Worm (Caenorhabditis elegans): ENCODE measurements around the gene hpl-1.

Gene hpl-1

DNA sequence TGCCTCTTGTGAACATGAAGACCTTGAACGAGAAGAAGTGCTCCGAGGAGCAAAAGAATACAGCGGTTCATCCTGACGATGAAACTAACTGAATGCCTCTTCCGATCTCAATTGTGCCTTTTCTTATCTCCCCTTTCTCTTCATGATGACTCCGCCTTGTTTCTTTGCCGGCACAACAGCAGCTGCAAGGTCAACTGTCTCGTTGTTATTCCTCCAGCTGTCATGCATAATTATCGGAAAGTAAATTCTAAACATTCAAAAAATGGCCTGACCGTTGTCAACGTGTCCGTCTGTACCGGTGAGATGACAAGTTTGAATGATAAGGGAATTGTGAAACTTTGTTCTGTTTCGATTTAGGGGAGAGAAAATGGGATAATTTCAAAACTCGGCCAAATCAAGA is 23.8 kb upstream of the hpl-1 start, which contains the start of gene asp-4:
Gene asp-4, minus strand, starts transcription at position 106 of the 400 bp plus-strand sequence.
- TF ChIP-seq nhr-25 (tag; optimal IDR thresholded peaks at IDR 0.05): no peak
- peak; percentile 31 for TF ChIP-seq elt-2 (tag; optimal IDR thresholded peaks at IDR 0.05)

DNA sequence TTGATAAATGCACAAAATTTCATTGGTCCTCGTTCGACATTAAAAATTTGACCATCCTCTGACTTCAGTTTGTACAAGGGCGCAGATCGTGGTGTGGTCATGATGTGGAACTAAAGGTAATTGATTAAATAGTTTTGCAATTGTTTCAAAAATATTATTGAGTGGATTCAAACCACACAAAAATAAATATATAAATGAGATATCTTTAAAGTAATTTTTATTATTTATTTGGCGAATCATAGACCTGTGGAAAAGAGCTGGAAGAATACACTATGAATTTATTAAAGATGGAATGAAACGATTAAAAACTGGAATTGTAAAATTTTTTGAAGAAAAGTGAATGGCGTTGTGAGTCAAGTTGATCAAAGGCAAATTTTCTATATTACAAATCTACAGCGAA is 21.8 kb upstream of the hpl-1 start, which contains the start of gene skr-20:
Gene skr-20, minus strand, starts transcription at position 101 of the 400 bp plus-strand sequence.
- TF ChIP-seq pha-4 (tag; optimal IDR thresholded peaks at IDR 0.05) (no peak), unc-39 (tag; optimal IDR thresholded peaks at IDR 0.05) (no peak), fkh-2 (tag; optimal IDR thresholded peaks at IDR 0.05) (no peak), nhr-237 (tag; optimal IDR thresholded peaks at IDR 0.05) (no peak), elt-2 (tag; optimal IDR thresholded peaks at IDR 0.05) (no peak), eor-1 (tag; optimal IDR thresholded peaks at IDR 0.05) (no peak), ztf-11 (tag; optimal IDR thresholded peaks at IDR 0.05) (no peak), nhr-67 (tag; optimal IDR thresholded peaks at IDR 0.05) (no peak), snpc-4 (tag; optimal IDR thresholded peaks at IDR 0.05) (no peak), sea-2 (GFP tag; optimal IDR thresholded peaks at IDR 0.05) (no peak), egl-5 (tag; optimal IDR thresholded peaks at IDR 0.05) (no peak), nhr-25 (tag; optimal IDR thresholded peaks at IDR 0.05) (no peak), mml-1 (tag; optimal IDR thresholded peaks at IDR 0.05) (no peak)

DNA sequence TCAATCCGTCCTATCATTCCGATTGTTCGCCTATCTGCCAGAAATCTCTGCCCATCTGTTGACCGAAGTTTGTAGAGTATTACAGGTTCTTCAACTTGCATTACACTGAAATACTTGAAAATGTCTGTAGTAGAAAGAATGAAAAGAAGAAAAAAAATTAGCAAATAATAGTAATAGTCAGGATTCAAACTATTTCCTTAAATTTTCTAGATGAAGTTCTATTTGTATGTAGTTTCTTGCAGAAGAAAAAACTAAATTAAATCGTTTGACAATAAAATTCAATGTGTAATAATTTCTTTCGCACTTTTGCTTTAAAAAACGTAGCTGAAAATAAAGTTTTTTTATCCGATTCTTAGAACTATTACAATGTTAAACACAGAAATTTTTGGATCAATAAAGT is 20.6 kb upstream of the hpl-1 start, which contains the start of gene skr-19:
Gene skr-19, minus strand, starts transcription at position 101 of the 400 bp plus-strand sequence.
- TF ChIP-seq eor-1 (tag; optimal IDR thresholded peaks at IDR 0.05) (no peak), lin-15B (tag; optimal IDR thresholded peaks at IDR 0.05) (no peak), lin-39 (tag; optimal IDR thresholded peaks at IDR 0.05) (no peak), ceh-16 (tag; optimal IDR thresholded peaks at IDR 0.05) (no peak), elt-2 (tag; optimal IDR thresholded peaks at IDR 0.05) (no peak), pha-4 (tag; optimal IDR thresholded peaks at IDR 0.05) (no peak), ztf-4 (tag; optimal IDR thresholded peaks at IDR 0.05) (no peak), zag-1 (tag; optimal IDR thresholded peaks at IDR 0.05) (no peak), nhr-23 (tag; optimal IDR thresholded peaks at IDR 0.05) (no peak), lsy-12 (tag; optimal IDR thresholded peaks at IDR 0.05) (no peak)

DNA sequence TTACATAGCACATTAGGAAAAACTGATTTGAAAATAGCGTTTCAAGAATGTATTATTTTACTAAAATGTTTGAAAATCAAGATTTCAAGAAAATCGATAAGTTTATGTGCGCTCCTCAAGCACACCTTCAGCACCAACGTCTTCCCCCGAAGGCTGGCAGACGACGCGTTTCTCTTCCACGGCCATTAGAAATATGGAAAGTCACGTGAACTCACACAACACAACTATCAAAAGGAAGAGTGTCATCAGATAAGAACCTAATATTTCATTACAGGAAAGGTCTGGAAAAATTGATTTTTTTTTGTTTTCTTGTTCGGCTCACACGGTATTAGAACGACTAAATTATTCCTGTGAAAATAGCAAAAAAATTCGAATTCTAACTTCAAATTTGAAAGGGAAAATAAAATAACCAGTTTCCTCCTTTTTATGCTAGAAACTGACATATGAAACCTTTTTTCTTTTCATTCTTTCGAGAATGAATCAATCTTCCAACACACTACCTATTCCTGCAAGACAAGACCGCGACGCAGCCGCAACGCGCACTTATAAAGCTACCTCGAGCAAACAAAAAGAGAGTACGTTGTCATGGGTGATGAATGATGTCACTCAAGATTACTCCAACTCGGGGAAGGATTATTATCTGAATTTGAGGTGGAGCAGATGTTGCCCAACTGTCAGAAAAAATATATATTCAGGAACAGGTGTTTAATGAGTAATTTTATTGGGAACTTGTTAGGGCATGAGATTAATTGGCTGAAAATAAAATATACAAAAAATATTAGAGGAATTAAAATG is 19.9 kb upstream of the hpl-1 start:
- TF ChIP-seq sea-2 (GFP tag; optimal IDR thresholded peaks at IDR 0.05): no peak
- TF ChIP-seq daf-12 (tag; optimal IDR thresholded peaks at IDR 0.05): no peak
- TF ChIP-seq lin-15B (tag; optimal IDR thresholded peaks at IDR 0.05): no peak
- no peak for TF ChIP-seq ceh-82 (tag; optimal IDR thresholded peaks at IDR 0.05)
- peak; percentile 3 for TF ChIP-seq ceh-28 (tag; optimal IDR thresholded peaks at IDR 0.05)
- peak; percentile 73 for TF ChIP-seq elt-2 (tag; optimal IDR thresholded peaks at IDR 0.05)
- peak; percentile 7 for TF ChIP-seq jun-1 (tag; optimal IDR thresholded peaks at IDR 0.05)
- no peak for TF ChIP-seq R02D3.7 (tag; optimal IDR thresholded peaks at IDR 0.05)
- no peak for TF ChIP-seq nhr-28 (tag; optimal IDR thresholded peaks at IDR 0.05)
- TF ChIP-seq pqm-1 (tag; optimal IDR thresholded peaks at IDR 0.05): peak; percentile 22
- peak; percentile 32 for TF ChIP-seq hmg-11 (tag; optimal IDR thresholded peaks at IDR 0.05)
- peak; percentile 8 for TF ChIP-seq snpc-4 (tag; optimal IDR thresholded peaks at IDR 0.05)
- TF ChIP-seq nfya-1 (tag; optimal IDR thresholded peaks at IDR 0.05; ENCODE audit: insufficient read depth): peak; percentile 37
- TF ChIP-seq nhr-43 (tag; optimal IDR thresholded peaks at IDR 0.05; ENCODE audit: poor library complexity, severe bottlenecking): no peak
- peak; percentile 41 for TF ChIP-seq pha-4 (tag; optimal IDR thresholded peaks at IDR 0.05)
- TF ChIP-seq mdl-1 (tag; optimal IDR thresholded peaks at IDR 0.05): no peak
- TF ChIP-seq tbx-2 (tag; optimal IDR thresholded peaks at IDR 0.05): no peak
- peak; percentile 39 for TF ChIP-seq lin-39 (tag; optimal IDR thresholded peaks at IDR 0.05)
- no peak for TF ChIP-seq lsy-12 (tag; optimal IDR thresholded peaks at IDR 0.05)

DNA sequence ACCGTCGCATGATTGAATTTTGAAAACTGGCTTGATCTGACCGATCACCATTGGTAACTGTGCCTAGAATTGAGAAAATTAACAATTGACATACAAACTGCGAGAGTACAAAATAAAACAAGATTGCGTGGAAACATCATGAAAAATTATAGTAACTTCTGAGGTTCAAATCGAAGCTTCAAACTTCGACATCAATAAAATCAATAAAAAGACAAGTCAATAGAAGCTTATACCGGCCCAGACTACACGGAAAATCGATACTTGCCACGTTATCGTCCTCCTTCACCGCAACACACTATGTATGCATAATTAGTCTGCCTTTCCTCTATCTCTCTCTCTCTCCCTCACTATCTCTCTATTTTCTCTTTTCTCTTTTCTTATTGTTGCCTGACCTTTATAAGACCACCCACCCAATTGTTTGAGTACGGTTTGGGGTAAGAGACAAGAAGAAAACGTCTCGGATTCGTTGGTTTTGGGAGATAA is 18.5 kb upstream of the hpl-1 start, which contains the start of gene skr-21:
Gene skr-21, minus strand, starts transcription at position 51 of the 483 bp plus-strand sequence.
- TF ChIP-seq snpc-4 (tag; optimal IDR thresholded peaks at IDR 0.05) (no peak), fos-1 (tag; optimal IDR thresholded peaks at IDR 0.05) (no peak), elt-2 (tag; optimal IDR thresholded peaks at IDR 0.05) (peak; percentile 1), R02D3.7 (tag; optimal IDR thresholded peaks at IDR 0.05) (no peak), ceh-28 (tag; optimal IDR thresholded peaks at IDR 0.05) (peak; percentile 64), lin-39 (tag; optimal IDR thresholded peaks at IDR 0.05) (no peak), nhr-25 (tag; optimal IDR thresholded peaks at IDR 0.05) (peak; percentile 11), nhr-76 (tag; optimal IDR thresholded peaks at IDR 0.05) (no peak), skn-1 (tag; optimal IDR thresholded peaks at IDR 0.05) (no peak)
